Worm (Caenorhabditis elegans): ENCODE measurements around the gene fbxb-26.

- no peak for TF ChIP-seq ets-7 (tag; optimal IDR thresholded peaks at IDR 0.05)
- TF ChIP-seq ama-1 (optimal IDR thresholded peaks at IDR 0.05): no peak
- no peak for TF ChIP-seq hnd-1 (tag; optimal IDR thresholded peaks at IDR 0.05)
- TF ChIP-seq flt-1 (GFP tag; IDR thresholded peaks at IDR 0.05): no peak
- TF ChIP-seq ceh-36 (tag; optimal IDR thresholded peaks at IDR 0.05): no peak
- TF ChIP-seq F13C5.2 (tag; optimal IDR thresholded peaks at IDR 0.05): no peak
- no peak for TF ChIP-seq B0310.2 (tag; optimal IDR thresholded peaks at IDR 0.05)
- no peak for TF ChIP-seq tra-4 (tag; optimal IDR thresholded peaks at IDR 0.05)
- TF ChIP-seq scrt-1 (GFP tag; IDR thresholded peaks at IDR 0.05): no peak
Observed at ce11 chrII:1706385-1706784, 24.1 kb downstream of the fbxb-26 start, which contains the start of gene sdz-18.
